Fruit fly (Drosophila melanogaster): ENCODE measurements around the gene beta'COP.

DNA sequence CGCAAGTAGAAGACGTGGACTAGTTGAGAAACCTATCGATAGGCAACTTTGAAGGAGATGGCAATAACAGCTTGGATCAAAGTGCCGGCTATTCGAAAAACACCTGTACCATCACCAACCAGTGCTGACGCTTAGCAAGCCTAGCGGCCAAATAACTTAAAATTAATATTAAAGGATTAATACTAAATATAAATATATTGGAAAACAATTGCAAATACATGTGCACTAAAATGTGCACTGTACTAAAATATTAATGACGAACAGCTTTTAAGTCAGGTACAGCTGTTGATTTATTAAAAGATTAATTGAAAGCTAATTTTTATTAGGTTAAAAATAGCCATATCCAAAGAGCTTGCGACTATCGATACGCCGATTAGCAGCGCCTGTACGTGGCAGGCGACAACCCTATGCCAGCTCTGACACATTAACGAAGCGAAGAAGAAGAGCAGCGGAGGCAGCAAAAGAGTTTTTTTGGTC lies at the start of gene beta'COP, which contains the start of gene CG9302:
- no peak for TF ChIP-seq h (optimal IDR thresholded peaks at IDR 0.05)
- TF ChIP-seq psq (optimal IDR thresholded peaks at IDR 0.05) = no peak
- no peak for TF ChIP-seq ttk (optimal IDR thresholded peaks at IDR 0.05)
- TF ChIP-seq insv (optimal IDR thresholded peaks at IDR 0.05) = no peak
- no peak for TF ChIP-seq Myc (optimal IDR thresholded peaks at IDR 0.05)
